Worm (Caenorhabditis elegans) whole organism, L2 larva: Measurements from ENCODE around the gene F17C11.26.

Experiments used
- R02D3.7 ChIP-seq: fragments of 150-350 bp; optimal IDR thresholded peaks from 2 replicates; lab custom pipeline; 2014; ENCODE audit warnings: missing biosample characterization, missing genetic modification characterization
- ama-1 ChIP-seq: fragments of 150-350 bp; optimal IDR thresholded peaks from 2 replicates; lab custom pipeline; 2018; ENCODE audit warnings: inconsistent platforms
- fos-1 ChIP-seq: fragments of 150-350 bp; optimal IDR thresholded peaks from 2 replicates; lab custom pipeline; 2014; ENCODE audit warnings: missing biosample characterization, missing genetic modification characterization
- lin-13 ChIP-seq: fragments of 150-350 bp; optimal IDR thresholded peaks from 2 replicates; lab custom pipeline; 2014; ENCODE audit warnings: missing biosample characterization, missing genetic modification reagents, missing genetic modification characterization
- lsy-2 ChIP-seq, 2 experiments: fragments of 150-350 bp in 1 of 2; sonication (generic microtip) in 1 of 2; optimal IDR thresholded peaks; 2 replicates each; lab custom pipeline; 2014 to 2017; ENCODE audit warnings: missing biosample characterization in 2 of 2, missing genetic modification characterization in 2 of 2
- mdl-1 ChIP-seq, 2 experiments: fragments of 150-350 bp in 1 of 2; sonication (generic microtip) in 1 of 2; optimal IDR thresholded peaks; 2 replicates each; lab custom pipeline; 2017; ENCODE audit warnings: missing biosample characterization in 2 of 2, missing genetic modification characterization in 2 of 2
- nhr-237 ChIP-seq: fragments of 150-350 bp; optimal IDR thresholded peaks from 2 replicates; lab custom pipeline; 2014; ENCODE audit warnings: missing biosample characterization, missing genetic modification characterization
- peb-1 ChIP-seq: fragments of 150-350 bp; optimal IDR thresholded peaks from 2 replicates; lab custom pipeline; 2014; ENCODE audit warnings: missing biosample characterization, missing genetic modification characterization
- sma-3 ChIP-seq: sonication (generic microtip); optimal IDR thresholded peaks from 2 replicates; lab custom pipeline; 2016; ENCODE audit warnings: missing genetic modification reagents, missing genetic modification characterization, missing compliant biosample characterization
- snpc-4 ChIP-seq: fragments of 150-350 bp; optimal IDR thresholded peaks from 2 replicates; lab custom pipeline; 2014; ENCODE audit warnings: missing biosample characterization, missing genetic modification characterization
- unc-39 ChIP-seq: fragments of 150-350 bp; optimal IDR thresholded peaks from 2 replicates; lab custom pipeline; 2014; ENCODE audit warnings: missing biosample characterization, missing genetic modification characterization
- unc-55 ChIP-seq: fragments of 150-350 bp; sonication (generic microtip); optimal IDR thresholded peaks from 3 replicates; lab custom pipeline; 2014; ENCODE audit warnings: missing biosample characterization, missing genetic modification reagents, missing genetic modification characterization
- zag-1 ChIP-seq: fragments of 150-350 bp; optimal IDR thresholded peaks from 2 replicates; lab custom pipeline; 2014; ENCODE audit warnings: missing biosample characterization, missing genetic modification characterization

DNA sequence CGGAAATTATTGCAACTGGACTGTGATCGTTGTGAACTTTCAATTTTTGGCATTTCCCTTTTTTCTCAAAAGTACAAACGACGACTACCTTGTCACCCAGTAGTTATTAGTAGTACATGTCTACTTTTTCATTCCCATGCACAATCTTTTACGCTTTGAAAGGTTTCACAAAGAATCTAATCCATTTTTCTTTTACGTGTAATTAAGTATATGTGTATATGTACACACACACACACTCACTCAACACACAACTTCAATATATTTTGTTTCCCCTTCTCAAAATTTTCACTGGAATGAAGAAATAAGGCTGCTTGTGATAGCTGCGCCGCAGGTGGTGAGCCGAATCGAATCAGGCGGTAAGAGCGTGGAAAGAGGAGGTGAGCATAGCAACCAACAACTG is 16.5 kb upstream of the F17C11.26 start, which contains the start of gene F58B4.6:
- TF ChIP-seq peb-1, result no peak
- no peak for TF ChIP-seq ama-1
- TF ChIP-seq nhr-237, result no peak
- no peak for TF ChIP-seq lin-13 (GFP tag; lab: Kevin White, UChicago)
- TF ChIP-seq snpc-4 (tag; lab: Kevin White, UChicago), result no peak
- TF ChIP-seq R02D3.7, result no peak
- no peak for TF ChIP-seq fos-1 (tag; lab: Kevin White, UChicago)
- no peak for TF ChIP-seq sma-3 (GFP tag; lab: Kevin White, UChicago)
- no peak for TF ChIP-seq mdl-1 (tag; optimal IDR thresholded peaks at IDR 0.05; lab: Kevin White, UChicago)
- TF ChIP-seq unc-39 (tag; lab: Kevin White, UChicago), result no peak
- no peak for TF ChIP-seq zag-1 (tag; lab: Kevin White, UChicago)
- no peak for TF ChIP-seq unc-55 (GFP tag; lab: Kevin White, UChicago)
- TF ChIP-seq lsy-2 (tag; optimal IDR thresholded peaks at IDR 0.05; lab: Kevin White, UChicago), result no peak
